Fruit fly (Drosophila melanogaster) whole organism: ENCODE data around the gene Yod1.

Source experiments
- CG8478 ChIP-seq: fragments of >200 bp; optimal IDR thresholded peaks from 2 replicates; lab custom pipeline; 2018; ENCODE audit warnings: inconsistent platforms
- pan ChIP-seq: fragments of >200 bp; optimal IDR thresholded peaks from 2 replicates; lab custom pipeline; 2017
- usp ChIP-seq: fragments of >200 bp; optimal IDR thresholded peaks from 2 replicates; lab custom pipeline; 2017; ENCODE audit warnings: missing biosample characterization, missing genetic modification characterization, mixed read lengths

dm6 chr3L:5129199-5129598 lies 4.5 kb upstream of the Yod1 start, which contains the start of gene CG4597:
- TF ChIP-seq CG8478 (lab: Kevin White, UChicago) = no peak
- no peak for TF ChIP-seq pan (lab: Kevin White, UChicago)
- TF ChIP-seq usp = no peak
